Worm (Caenorhabditis elegans) whole organism, late embryonic: ENCODE measurements around the gene dep-1.

Experiments used
- C38D4.7 ChIP-seq: fragments of 200-800 bp; sonication (Bioruptor generic); optimal IDR thresholded peaks from 2 replicates; lab custom pipeline; 2018; ENCODE audit warnings: mild to moderate bottlenecking, missing genetic modification characterization, moderate library complexity, missing compliant biosample characterization
- K02D7.2 ChIP-seq: sonication (generic microtip); optimal IDR thresholded peaks from 2 replicates; lab custom pipeline; 2017; ENCODE audit warnings: mild to moderate bottlenecking, missing genetic modification characterization, missing compliant biosample characterization
- K09A11.1 ChIP-seq: sonication (generic microtip); optimal IDR thresholded peaks from 2 replicates; lab custom pipeline; 2017; ENCODE audit warnings: antibody characterized with exemption, mild to moderate bottlenecking, missing genetic modification characterization, missing compliant biosample characterization; ENCODE audit not compliant: insufficient read depth
- T23F11.4 ChIP-seq: fragments of 200-800 bp; sonication (Bioruptor generic); optimal IDR thresholded peaks from 2 replicates; lab custom pipeline; 2018; ENCODE audit warnings: mild to moderate bottlenecking, missing genetic modification characterization, missing compliant biosample characterization
- Y22D7AL.16 ChIP-seq: sonication (generic microtip); optimal IDR thresholded peaks from 2 replicates; lab custom pipeline; 2016; ENCODE audit warnings: missing genetic modification characterization, missing compliant biosample characterization
- ama-1 ChIP-seq: fragments of 150-350 bp; optimal IDR thresholded peaks from 2 replicates; lab custom pipeline; 2014
- ceh-14 ChIP-seq: sonication (generic microtip); optimal IDR thresholded peaks from 2 replicates; lab custom pipeline; 2016; ENCODE audit warnings: missing genotype, missing genetic modification characterization, missing compliant biosample characterization
- ceh-19 ChIP-seq: fragments of 200-800 bp; sonication (Bioruptor generic); optimal IDR thresholded peaks from 2 replicates; lab custom pipeline; 2018; ENCODE audit warnings: mild to moderate bottlenecking, missing genetic modification characterization, missing compliant biosample characterization
- ceh-24 ChIP-seq: sonication (generic microtip); optimal IDR thresholded peaks from 2 replicates; lab custom pipeline; 2016; ENCODE audit warnings: mild to moderate bottlenecking, missing genetic modification characterization, missing compliant biosample characterization
- ceh-31 ChIP-seq: sonication (generic microtip); optimal IDR thresholded peaks from 2 replicates; lab custom pipeline; 2016; ENCODE audit warnings: missing genetic modification characterization, missing compliant biosample characterization
- ceh-34 ChIP-seq: sonication (generic microtip); optimal IDR thresholded peaks from 2 replicates; lab custom pipeline; 2016; ENCODE audit warnings: mild to moderate bottlenecking, missing genetic modification characterization, missing compliant biosample characterization
- ceh-45 ChIP-seq: fragments of 200-800 bp; sonication (Bioruptor generic); IDR thresholded peaks from 2 replicates; pipeline ENCODE4 v1.3.6; 2022; ENCODE audit warnings: missing genetic modification reagents, missing genetic modification characterization, missing compliant biosample characterization
- ceh-6 ChIP-seq: fragments of 200-800 bp; sonication (Bioruptor generic); optimal IDR thresholded peaks from 2 replicates; lab custom pipeline; 2018; ENCODE audit warnings: mild to moderate bottlenecking, missing genetic modification characterization, missing compliant biosample characterization
- che-1 ChIP-seq: sonication (generic microtip); optimal IDR thresholded peaks from 2 replicates; lab custom pipeline; 2016; ENCODE audit warnings: mild to moderate bottlenecking, missing genetic modification characterization, missing compliant biosample characterization
- dve-1 ChIP-seq: sonication (generic microtip); optimal IDR thresholded peaks from 2 replicates; lab custom pipeline; 2017; ENCODE audit warnings: antibody characterized with exemption, mild to moderate bottlenecking, missing genetic modification characterization, missing compliant biosample characterization
- elt-2 ChIP-seq: sonication (generic microtip); optimal IDR thresholded peaks from 2 replicates; lab custom pipeline; 2016; ENCODE audit warnings: missing genetic modification reagents, missing genetic modification characterization, missing compliant biosample characterization
- elt-4 ChIP-seq: sonication (generic microtip); optimal IDR thresholded peaks from 2 replicates; lab custom pipeline; 2016; ENCODE audit warnings: missing genetic modification characterization, missing compliant biosample characterization
- eyg-1 ChIP-seq: sonication (generic microtip); optimal IDR thresholded peaks from 2 replicates; lab custom pipeline; 2016; ENCODE audit warnings: missing genotype, missing genetic modification characterization, missing compliant biosample characterization
- fkh-10 ChIP-seq: fragments of 150-350 bp; optimal IDR thresholded peaks from 2 replicates; lab custom pipeline; 2014; ENCODE audit warnings: missing biosample characterization, missing genetic modification reagents, missing genetic modification characterization
- hlh-6 ChIP-seq: sonication (generic microtip); optimal IDR thresholded peaks from 2 replicates; lab custom pipeline; 2016; ENCODE audit warnings: missing genotype, missing genetic modification characterization, missing compliant biosample characterization
- lim-6 ChIP-seq: sonication (generic microtip); optimal IDR thresholded peaks from 2 replicates; lab custom pipeline; 2016; ENCODE audit warnings: missing genetic modification characterization, missing compliant biosample characterization
- lin-11 ChIP-seq: fragments of 200-800 bp; sonication (Bioruptor generic); optimal IDR thresholded peaks from 2 replicates; lab custom pipeline; 2018; ENCODE audit warnings: mild to moderate bottlenecking, missing genetic modification characterization, missing compliant biosample characterization
- madf-2 ChIP-seq: sonication (generic microtip); optimal IDR thresholded peaks from 2 replicates; lab custom pipeline; 2017; ENCODE audit warnings: missing genetic modification characterization, missing compliant biosample characterization
- mec-3 ChIP-seq: sonication (generic microtip); optimal IDR thresholded peaks from 2 replicates; lab custom pipeline; 2016; ENCODE audit warnings: borderline replicate concordance, missing genetic modification characterization, missing compliant biosample characterization
- nfya-1 ChIP-seq: sonication (generic microtip); optimal IDR thresholded peaks from 2 replicates; lab custom pipeline; 2017; ENCODE audit warnings: missing genetic modification characterization, mild to moderate bottlenecking, missing compliant biosample characterization, antibody characterized with exemption, moderate library complexity
- nhr-11 ChIP-seq: fragments of 150-350 bp; optimal IDR thresholded peaks from 2 replicates; lab custom pipeline; 2014; ENCODE audit warnings: missing biosample characterization, missing genetic modification characterization
- nhr-232 ChIP-seq: sonication (generic microtip); optimal IDR thresholded peaks from 2 replicates; lab custom pipeline; 2016; ENCODE audit warnings: missing genetic modification characterization, missing compliant biosample characterization
- pros-1 ChIP-seq: fragments of 150-350 bp; optimal IDR thresholded peaks from 2 replicates; lab custom pipeline; 2014; ENCODE audit warnings: missing biosample characterization, missing genetic modification reagents, missing genetic modification characterization
- sox-2 ChIP-seq: fragments of 200-800 bp; sonication (Bioruptor generic); IDR thresholded peaks from 2 replicates; pipeline ENCODE4 v1.3.6; 2022; ENCODE audit warnings: missing genetic modification reagents, missing genetic modification characterization, missing compliant biosample characterization
- syd-9 ChIP-seq: sonication (generic microtip); optimal IDR thresholded peaks from 2 replicates; lab custom pipeline; 2016; ENCODE audit warnings: mild to moderate bottlenecking, missing genetic modification characterization, moderate library complexity, missing compliant biosample characterization
- tbx-7 ChIP-seq: sonication (generic microtip); optimal IDR thresholded peaks from 2 replicates; lab custom pipeline; 2016; ENCODE audit warnings: missing genotype, missing genetic modification characterization, missing compliant biosample characterization
- unc-3 ChIP-seq, 2 experiments: fragments of 200-800 bp in 1 of 2; sonication (Bioruptor generic) in 1 of 2; sonication (generic microtip) in 1 of 2; conservative IDR thresholded peaks in 1 of 2; optimal IDR thresholded peaks in 1 of 2; 2 replicates each; pipeline versions ENCODE4 v1.3.6 to Lab custom; 2016 to 2022; ENCODE audit warnings: missing compliant biosample characterization in 2 of 2, missing genetic modification characterization in 2 of 2, missing genetic modification reagents in 1 of 2
- unc-42 ChIP-seq: sonication (generic microtip); optimal IDR thresholded peaks from 2 replicates; lab custom pipeline; 2016; ENCODE audit warnings: missing genotype, missing genetic modification characterization, missing compliant biosample characterization
- unc-55 ChIP-seq: sonication (generic microtip); optimal IDR thresholded peaks from 2 replicates; lab custom pipeline; 2017; ENCODE audit warnings: missing biosample characterization, missing genetic modification reagents, missing genetic modification characterization
- unc-86 ChIP-seq: sonication (generic microtip); optimal IDR thresholded peaks from 2 replicates; lab custom pipeline; 2016; ENCODE audit warnings: missing genetic modification characterization, missing compliant biosample characterization
- ztf-16 ChIP-seq: sonication (generic microtip); optimal IDR thresholded peaks from 2 replicates; lab custom pipeline; 2017; ENCODE audit warnings: missing genetic modification characterization, missing compliant biosample characterization

The dep-1 gene

ce11 chrII:9010708-9011107, 8.9 kb downstream of the dep-1 start:
- TF ChIP-seq elt-4 (no peak), ceh-14 (tag; lab: Kevin White, UChicago) (no peak), unc-42 (tag; lab: Kevin White, UChicago) (peak; percentile 82), dve-1 (tag; lab: Kevin White, UChicago) (no peak), unc-86 (tag; lab: Kevin White, UChicago) (no peak), unc-55 (GFP tag; lab: Kevin White, UChicago) (no peak), ceh-24 (tag; lab: Kevin White, UChicago) (no peak), ceh-19 (GFP tag; lab: Kevin White, UChicago) (peak; percentile 15), tbx-7 (tag; lab: Kevin White, UChicago) (no peak), nhr-232 (tag; lab: Kevin White, UChicago) (no peak), ztf-16 (tag; lab: Kevin White, UChicago) (no peak), nfya-1 (tag; lab: Kevin White, UChicago) (no peak), ceh-31 (tag; lab: Kevin White, UChicago) (peak; percentile 17), nhr-11 (tag; lab: Kevin White, UChicago) (no peak), Y22D7AL.16 (tag; lab: Kevin White, UChicago) (no peak)

ce11 chrII:9009976-9010702, 9.5 kb downstream of the dep-1 start:
- no peak for TF ChIP-seq eyg-1 (tag; lab: Kevin White, UChicago)
- no peak for TF ChIP-seq ama-1 (lab: Kevin White, UChicago)
- TF ChIP-seq dve-1 (tag; lab: Kevin White, UChicago): peak; percentile 15
- TF ChIP-seq elt-2 (tag; lab: Kevin White, UChicago): peak; percentile 98
- no peak for TF ChIP-seq T23F11.4
- no peak for TF ChIP-seq che-1 (tag; lab: Kevin White, UChicago)
- no peak for TF ChIP-seq lim-6 (tag; lab: Kevin White, UChicago)
- TF ChIP-seq fkh-10 (GFP tag; lab: Kevin White, UChicago): no peak
- TF ChIP-seq unc-3 (GFP tag; conservative IDR thresholded peaks at IDR 0.05; lab: Robert Waterston, UW): no peak
- TF ChIP-seq unc-3 (tag; optimal IDR thresholded peaks at IDR 0.05; lab: Kevin White, UChicago): no peak

- no peak for TF ChIP-seq ceh-14 (tag; lab: Kevin White, UChicago)
- no peak for TF ChIP-seq ztf-16 (tag; lab: Kevin White, UChicago)
- TF ChIP-seq lin-11 (tag; lab: Kevin White, UChicago): no peak
- no peak for TF ChIP-seq C38D4.7 (GFP tag; lab: Kevin White, UChicago)
- TF ChIP-seq che-1 (tag; lab: Kevin White, UChicago): no peak
- TF ChIP-seq eyg-1 (tag; lab: Kevin White, UChicago): no peak
- no peak for TF ChIP-seq K09A11.1
- no peak for TF ChIP-seq madf-2
- TF ChIP-seq unc-86 (tag; lab: Kevin White, UChicago): no peak
- TF ChIP-seq hlh-6: no peak
- TF ChIP-seq ceh-34 (tag; lab: Kevin White, UChicago): no peak
- no peak for TF ChIP-seq fkh-10 (GFP tag; lab: Kevin White, UChicago)
- no peak for TF ChIP-seq ceh-6 (GFP tag; lab: Kevin White, UChicago)
These were observed 11.9 kb downstream of the dep-1 start for ce11 chrII:9007741-9008140.

ce11 chrII:9005067-9005466, 14.5 kb downstream of the dep-1 start, which contains the start of gene F44G4.7:
Gene F44G4.7, minus strand, starts transcription at chrII:9005167.
- no peak for TF ChIP-seq sox-2 (GFP tag; lab: Robert Waterston, UW)
- no peak for TF ChIP-seq pros-1 (tag; lab: Kevin White, UChicago)
- TF ChIP-seq ceh-45 (GFP tag; lab: Robert Waterston, UW): no peak
- no peak for TF ChIP-seq ceh-19 (GFP tag; lab: Kevin White, UChicago)
- TF ChIP-seq mec-3: no peak
- TF ChIP-seq K02D7.2 (tag; lab: Kevin White, UChicago): no peak
- no peak for TF ChIP-seq syd-9 (tag; lab: Kevin White, UChicago)
- no peak for TF ChIP-seq ztf-16 (tag; lab: Kevin White, UChicago)
- TF ChIP-seq dve-1 (tag; lab: Kevin White, UChicago): no peak
- TF ChIP-seq, all 69 proteins: peak for 0
